Worm (Caenorhabditis elegans): ENCODE results near the gene sru-20.

The sru-20 gene

DNA sequence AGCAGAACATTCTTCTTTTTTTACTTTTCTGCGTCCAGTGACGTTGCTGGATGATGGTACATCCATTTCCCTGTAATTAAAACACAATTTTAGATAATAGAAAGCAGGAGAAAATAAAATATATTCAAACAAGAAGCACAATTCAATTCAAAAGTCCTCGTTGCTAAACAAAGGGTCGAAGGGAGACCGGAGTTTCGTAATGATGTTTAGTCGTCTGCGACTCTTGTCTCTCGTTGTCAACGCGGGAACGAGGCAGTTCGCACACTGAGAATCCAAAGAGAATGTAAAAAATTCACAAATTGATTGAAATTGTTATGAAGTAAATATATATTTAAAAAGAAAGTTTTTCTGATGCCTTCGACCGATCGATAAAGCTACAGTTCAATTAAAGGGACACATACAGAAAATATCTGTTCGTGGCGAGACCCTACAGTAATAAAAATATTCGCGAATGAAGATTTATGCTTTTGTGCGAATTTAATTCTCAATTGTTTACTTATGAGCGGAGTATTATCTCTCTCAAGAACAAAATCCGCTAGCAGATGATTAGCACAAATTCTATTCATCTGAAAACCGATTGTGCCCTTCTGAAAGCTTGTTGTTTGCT, 44.0 kb upstream of the sru-20 start, which contains the start of gene dpy-26 (continued):
- no peak for TF ChIP-seq pax-3 (tag; optimal IDR thresholded peaks at IDR 0.05)
- TF ChIP-seq rnt-1 (tag; optimal IDR thresholded peaks at IDR 0.05): peak; percentile 22
- no peak for TF ChIP-seq mdl-1 (tag; optimal IDR thresholded peaks at IDR 0.05)
- TF ChIP-seq unc-62 (GFP tag; optimal IDR thresholded peaks at IDR 0.05): no peak
- TF ChIP-seq unc-30 (tag; optimal IDR thresholded peaks at IDR 0.05): no peak
- TF ChIP-seq lin-39 (tag; optimal IDR thresholded peaks at IDR 0.05): no peak
- no peak for TF ChIP-seq nhr-84 (tag; optimal IDR thresholded peaks at IDR 0.05)
- no peak for TF ChIP-seq lir-3 (tag; optimal IDR thresholded peaks at IDR 0.05; ENCODE audit: poor library complexity)
- no peak for TF ChIP-seq tlp-1 (tag; optimal IDR thresholded peaks at IDR 0.05)
- peak; percentile 60 for TF ChIP-seq snu-23 (GFP tag; optimal IDR thresholded peaks at IDR 0.05)
- TF ChIP-seq skn-1 (tag; optimal IDR thresholded peaks at IDR 0.05): peak; percentile 56
- TF ChIP-seq fkh-4 (tag; optimal IDR thresholded peaks at IDR 0.05; ENCODE audit: borderline replicate concordance): no peak
- TF ChIP-seq nhr-237 (tag; optimal IDR thresholded peaks at IDR 0.05): no peak
- TF ChIP-seq tbx-2 (tag; optimal IDR thresholded peaks at IDR 0.05): no peak
- no peak for TF ChIP-seq mab-9 (GFP tag; IDR thresholded peaks at IDR 0.05)
- no peak for TF ChIP-seq fkh-10 (GFP tag; optimal IDR thresholded peaks at IDR 0.05)
- no peak for TF ChIP-seq Y116A8C.19 (tag; optimal IDR thresholded peaks at IDR 0.05; ENCODE audit: borderline replicate concordance)
- no peak for TF ChIP-seq mef-2 (tag; optimal IDR thresholded peaks at IDR 0.05)
- TF ChIP-seq aly-2 (tag; optimal IDR thresholded peaks at IDR 0.05): peak; percentile 8
- TF ChIP-seq blmp-1 (tag; optimal IDR thresholded peaks at IDR 0.05): no peak
- no peak for TF ChIP-seq irx-1 (tag; optimal IDR thresholded peaks at IDR 0.05)
- TF ChIP-seq nhr-20 (tag; optimal IDR thresholded peaks at IDR 0.05): peak; percentile 33
- no peak for TF ChIP-seq fos-1 (tag; optimal IDR thresholded peaks at IDR 0.05)
- TF ChIP-seq xbp-1 (tag; optimal IDR thresholded peaks at IDR 0.05): peak; percentile 33
- peak; percentile 10 to 54 (median 26) for TF ChIP-seq ceh-82 (tag; optimal IDR thresholded peaks at IDR 0.05)
- TF ChIP-seq mep-1 (tag; optimal IDR thresholded peaks at IDR 0.05): no peak
- TF ChIP-seq ces-1 (GFP tag; optimal IDR thresholded peaks at IDR 0.05): no peak
- no peak for TF ChIP-seq ztf-11 (tag; optimal IDR thresholded peaks at IDR 0.05)
- no peak for TF ChIP-seq hlh-17 (GFP tag; optimal IDR thresholded peaks at IDR 0.05; ENCODE audit: borderline replicate concordance)
- no peak for TF ChIP-seq fkh-8 (tag; optimal IDR thresholded peaks at IDR 0.05)
- no peak for TF ChIP-seq elt-2 (tag; optimal IDR thresholded peaks at IDR 0.05)
- TF ChIP-seq hpl-2 (GFP tag; optimal IDR thresholded peaks at IDR 0.05): no peak
- no peak for TF ChIP-seq nhr-76 (tag; optimal IDR thresholded peaks at IDR 0.05)
- TF ChIP-seq swsn-7 (tag; optimal IDR thresholded peaks at IDR 0.05): peak; percentile 26
- no peak for TF ChIP-seq nhr-90 (tag; optimal IDR thresholded peaks at IDR 0.05; ENCODE audit: poor library complexity)
- TF ChIP-seq egl-13 (tag; optimal IDR thresholded peaks at IDR 0.05): no peak
- TF ChIP-seq ceh-88 (GFP tag; IDR thresholded peaks at IDR 0.05): no peak
- TF ChIP-seq pqm-1 (tag; optimal IDR thresholded peaks at IDR 0.05): no peak
- no peak for TF ChIP-seq lin-14 (GFP tag; optimal IDR thresholded peaks at IDR 0.05)
- TF ChIP-seq lin-15B (tag; optimal IDR thresholded peaks at IDR 0.05): no peak

DNA sequence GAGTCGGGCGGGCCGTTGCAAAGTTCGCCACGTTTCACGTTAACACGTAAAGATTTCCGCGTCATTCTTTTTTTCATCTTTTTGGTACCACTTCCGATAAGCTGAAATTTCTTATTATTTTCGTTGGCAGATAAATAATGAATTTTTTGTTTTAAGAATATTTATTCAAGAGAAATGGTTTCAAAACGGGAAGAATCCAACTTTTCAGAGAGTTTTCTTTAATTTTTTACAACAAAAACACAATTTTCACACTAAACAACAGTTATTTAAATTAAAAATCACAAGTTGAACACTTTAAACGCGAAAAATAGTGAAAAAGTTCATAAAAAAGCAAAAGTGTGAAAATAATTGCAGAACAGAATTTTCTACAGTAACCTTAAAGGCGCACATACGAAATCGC, 41.2 kb upstream of the sru-20 start, which contains the start of gene spe-44:
spe-44 (minus strand) TSS at position 101 of the 400 bp plus-strand sequence.
- TF ChIP-seq unc-130 (tag; optimal IDR thresholded peaks at IDR 0.05) (no peak), jun-1 (tag; optimal IDR thresholded peaks at IDR 0.05) (no peak), aly-2 (tag; optimal IDR thresholded peaks at IDR 0.05) (no peak), zip-4 (GFP tag; optimal IDR thresholded peaks at IDR 0.05) (no peak), lin-35 (GFP tag; optimal IDR thresholded peaks at IDR 0.05) (no peak), tlp-1 (tag; optimal IDR thresholded peaks at IDR 0.05) (no peak), grh-1 (GFP tag; IDR thresholded peaks at IDR 0.05) (no peak)

All from whole organism, L1 larva.